Worm (Caenorhabditis elegans) whole organism, L4 larva: ENCODE results near the gene fbxa-43.

Experiments
- D1046.2 ChIP-seq: fragments of 200-800 bp; sonication (Bioruptor generic); IDR thresholded peaks from 2 replicates; pipeline ENCODE4 v1.3.6; 2022; ENCODE audit warnings: missing genetic modification characterization, missing compliant biosample characterization
- F26F4.8 ChIP-seq: fragments of 200-800 bp; sonication (Bioruptor generic); conservative IDR thresholded peaks from 2 replicates; pipeline ENCODE4 v1.3.6; 2022; ENCODE audit warnings: missing genetic modification characterization, missing compliant biosample characterization
- F44E2.7 ChIP-seq: fragments of 200-800 bp; sonication (Bioruptor generic); IDR thresholded peaks from 2 replicates; pipeline ENCODE4 v2.1.2; 2022; ENCODE audit warnings: missing genetic modification characterization, missing compliant biosample characterization
- T20F7.1 ChIP-seq: fragments of 200-800 bp; sonication (Bioruptor generic); optimal IDR thresholded peaks from 2 replicates; lab custom pipeline; 2018; ENCODE audit warnings: mild to moderate bottlenecking, missing genetic modification characterization, missing compliant biosample characterization
- T26A8.4 ChIP-seq: fragments of 200-800 bp; sonication (Bioruptor generic); IDR thresholded peaks from 2 replicates; pipeline ENCODE4 v1.3.6; 2022; ENCODE audit warnings: missing genetic modification characterization, missing compliant biosample characterization
- Y105C5A.15 ChIP-seq: fragments of 200-800 bp; sonication (Bioruptor generic); IDR thresholded peaks from 2 replicates; pipeline ENCODE4 v1.3.6; 2022; ENCODE audit warnings: missing genetic modification characterization, missing compliant biosample characterization
- Y5F2A.4 ChIP-seq: fragments of 200-800 bp; sonication (Bioruptor generic); optimal IDR thresholded peaks from 2 replicates; lab custom pipeline; 2018; ENCODE audit warnings: mild to moderate bottlenecking, missing genetic modification characterization, missing compliant biosample characterization
- ZK546.5 ChIP-seq, 2 experiments: sonication (generic microtip); optimal IDR thresholded peaks; 2 replicates each; lab custom pipeline; 2017; ENCODE audit warnings: missing biosample characterization in 2 of 2, missing genetic modification characterization in 2 of 2
- aha-1 ChIP-seq: fragments of 150-350 bp; peaks from one replicate; lab custom pipeline; 2014; ENCODE audit warnings: missing biosample characterization, missing genetic modification characterization
- ceh-20 ChIP-seq: fragments of 200-800 bp; sonication (Bioruptor generic); IDR thresholded peaks from 2 replicates; pipeline ENCODE4 v1.3.6; 2022; ENCODE audit warnings: missing genetic modification reagents, missing genetic modification characterization, missing compliant biosample characterization
- ceh-44 ChIP-seq: fragments of 200-800 bp; sonication (Bioruptor generic); IDR thresholded peaks from 2 replicates; pipeline ENCODE4 v1.3.6; 2022; ENCODE audit warnings: missing genetic modification reagents, missing genetic modification characterization, missing compliant biosample characterization
- ceh-82 ChIP-seq: sonication (generic microtip); optimal IDR thresholded peaks from 2 replicates; lab custom pipeline; 2017; ENCODE audit warnings: missing biosample characterization, missing genetic modification characterization
- daf-16 ChIP-seq, 3 experiments: sonication (generic microtip); optimal IDR thresholded peaks; 2 replicates each; lab custom pipeline; 2016 to 2017; ENCODE audit warnings: missing genetic modification characterization in 3 of 3, missing genetic modification reagents in 3 of 3, mild to moderate bottlenecking in 2 of 3, missing compliant biosample characterization in 2 of 3, missing biosample characterization in 1 of 3, moderate library complexity in 1 of 3
- daf-8 ChIP-seq: fragments of 200-800 bp; sonication (Bioruptor generic); IDR thresholded peaks from 2 replicates; pipeline ENCODE4 v1.3.6; 2022; ENCODE audit warnings: missing genetic modification characterization, missing compliant biosample characterization
- dmd-6 ChIP-seq: fragments of 200-800 bp; sonication (Bioruptor generic); IDR thresholded peaks from 2 replicates; pipeline ENCODE4 v1.3.6; 2022; ENCODE audit warnings: missing genetic modification reagents, missing genetic modification characterization, missing compliant biosample characterization
- egl-43 ChIP-seq: fragments of 200-800 bp; sonication (Bioruptor generic); IDR thresholded peaks from 2 replicates; pipeline ENCODE4 v1.3.6; 2022; ENCODE audit warnings: missing genetic modification reagents, missing genetic modification characterization, missing compliant biosample characterization
- hif-1 ChIP-seq, 2 experiments: sonication (generic microtip); optimal IDR thresholded peaks; 2 replicates each; lab custom pipeline; 2016 to 2017; ENCODE audit warnings: missing compliant biosample characterization in 2 of 2, missing genetic modification characterization in 2 of 2, missing genetic modification reagents in 2 of 2, missing genotype in 2 of 2, mild to moderate bottlenecking in 1 of 2
- hlh-30 ChIP-seq: sonication (generic microtip); optimal IDR thresholded peaks from 2 replicates; lab custom pipeline; 2017; ENCODE audit warnings: antibody characterized with exemption, mild to moderate bottlenecking, missing genetic modification characterization, missing compliant biosample characterization; ENCODE audit not compliant: insufficient read depth
- lin-1 ChIP-seq: fragments of 200-800 bp; sonication (Bioruptor generic); IDR thresholded peaks from 2 replicates; pipeline ENCODE4 v1.3.6; 2022; ENCODE audit warnings: missing genetic modification reagents, missing genetic modification characterization, missing compliant biosample characterization
- lin-15B ChIP-seq: fragments of 150-350 bp; sonication (generic microtip); optimal IDR thresholded peaks from 3 replicates; lab custom pipeline; 2014; ENCODE audit warnings: missing biosample characterization, missing genetic modification characterization
- lin-39 ChIP-seq: fragments of 150-350 bp; optimal IDR thresholded peaks from 2 replicates; lab custom pipeline; 2014; ENCODE audit warnings: missing biosample characterization, missing genetic modification reagents, missing genetic modification characterization
- lsy-2 ChIP-seq, 2 experiments: fragments of 150-350 bp in 1 of 2; sonication (generic microtip) in 1 of 2; optimal IDR thresholded peaks; 2 replicates each; lab custom pipeline; 2014 to 2017; ENCODE audit warnings: missing biosample characterization in 2 of 2, missing genetic modification characterization in 2 of 2
- madf-9 ChIP-seq: fragments of 200-800 bp; sonication (Bioruptor generic); conservative IDR thresholded peaks from 2 replicates; pipeline ENCODE4 v1.3.6; 2022; ENCODE audit warnings: missing genetic modification reagents, missing genetic modification characterization, missing compliant biosample characterization
- mxl-3 ChIP-seq: fragments of 200-800 bp; sonication (Bioruptor generic); optimal IDR thresholded peaks from 2 replicates; lab custom pipeline; 2018; ENCODE audit warnings: mild to moderate bottlenecking, missing genetic modification characterization, missing compliant biosample characterization
- nhr-111 ChIP-seq: fragments of 200-800 bp; sonication (Bioruptor generic); optimal IDR thresholded peaks from 2 replicates; lab custom pipeline; 2018; ENCODE audit warnings: mild to moderate bottlenecking, missing genetic modification characterization, missing compliant biosample characterization
- nhr-237 ChIP-seq: sonication (generic microtip); optimal IDR thresholded peaks from 2 replicates; lab custom pipeline; 2017; ENCODE audit warnings: missing biosample characterization, missing genetic modification characterization
- nhr-28 ChIP-seq: fragments of 150-350 bp; optimal IDR thresholded peaks from 2 replicates; lab custom pipeline; 2014; ENCODE audit warnings: missing biosample characterization, missing genetic modification characterization
- nhr-42 ChIP-seq: fragments of 200-800 bp; sonication (Bioruptor generic); IDR thresholded peaks from 2 replicates; pipeline ENCODE4 v1.3.6; 2022; ENCODE audit warnings: missing genetic modification characterization, missing compliant biosample characterization
- php-3 ChIP-seq: fragments of 200-800 bp; sonication (Bioruptor generic); IDR thresholded peaks from 2 replicates; pipeline ENCODE4 v1.3.6; 2022; ENCODE audit warnings: missing genetic modification reagents, missing genetic modification characterization, missing compliant biosample characterization
- pqm-1 ChIP-seq: sonication (generic microtip); optimal IDR thresholded peaks from 2 replicates; lab custom pipeline; 2017; ENCODE audit warnings: missing biosample characterization, missing genetic modification characterization
- snpc-4 ChIP-seq: fragments of 150-350 bp; optimal IDR thresholded peaks from 2 replicates; lab custom pipeline; 2014; ENCODE audit warnings: missing biosample characterization, missing genetic modification characterization
- spr-3 ChIP-seq: fragments of 200-800 bp; sonication (Bioruptor generic); optimal IDR thresholded peaks from 2 replicates; lab custom pipeline; 2018; ENCODE audit warnings: mild to moderate bottlenecking, missing genetic modification characterization, missing compliant biosample characterization
- tag-97 ChIP-seq: fragments of 200-800 bp; sonication (Bioruptor generic); IDR thresholded peaks from 2 replicates; pipeline ENCODE4 v1.3.6; 2022; ENCODE audit warnings: missing genetic modification characterization, missing compliant biosample characterization
- unc-62 ChIP-seq, 3 experiments: fragments of 150-350 bp in 1 of 3; sonication (generic microtip); optimal IDR thresholded peaks in 2 of 3; peaks in 1 of 3; 1 replicate in 1 of 3; 2 replicates in 2 of 3; lab custom pipeline; 2014 to 2017; ENCODE audit warnings: missing biosample characterization in 3 of 3, missing genetic modification characterization in 3 of 3, missing genetic modification reagents in 3 of 3, missing genotype in 1 of 3
- zag-1 ChIP-seq: fragments of 150-350 bp; optimal IDR thresholded peaks from 2 replicates; lab custom pipeline; 2014; ENCODE audit warnings: missing biosample characterization, missing genetic modification characterization
- zip-11 ChIP-seq: fragments of 200-800 bp; sonication (Bioruptor generic); IDR thresholded peaks from 2 replicates; pipeline ENCODE4 v1.3.6; 2022; ENCODE audit warnings: missing genetic modification characterization, missing compliant biosample characterization
- zip-2 ChIP-seq: fragments of 150-350 bp; optimal IDR thresholded peaks from 2 replicates; lab custom pipeline; 2014; ENCODE audit warnings: missing biosample characterization, missing genetic modification characterization
- ztf-11 ChIP-seq: fragments of 150-350 bp; optimal IDR thresholded peaks from 2 replicates; lab custom pipeline; 2014; ENCODE audit warnings: missing biosample characterization, missing genetic modification characterization

Gene fbxa-43

ce11 chrIII:2239587-2240144 is 19.1 kb downstream of the fbxa-43 start, which contains the start of gene C39B5.10:
Gene C39B5.10 (minus strand): TSS chrIII:2239637.
- TF ChIP-seq T20F7.1 (GFP tag; lab: Kevin White, UChicago): no peak
- TF ChIP-seq unc-62 (GFP tag; optimal IDR thresholded peaks at IDR 0.05 in 1 of 2; lab: Kevin White, UChicago): peak in 1 of 2 experiments; percentile 66
- no peak for TF ChIP-seq unc-62 (tag; optimal IDR thresholded peaks at IDR 0.05; lab: Kevin White, UChicago)
- TF ChIP-seq pqm-1 (tag; lab: Kevin White, UChicago): peak; percentile 89
- peak; percentile 39 for TF ChIP-seq nhr-28 (tag; lab: Kevin White, UChicago)
- peak; percentile 2 for TF ChIP-seq mxl-3 (GFP tag; lab: Kevin White, UChicago)
- TF ChIP-seq dmd-6 (GFP tag; lab: Robert Waterston, UW): peak; percentile 55
- TF ChIP-seq, all 104 proteins: peak for 5

ce11 chrIII:2234192-2234934 is 24.4 kb downstream of the fbxa-43 start, which contains the start of gene C39B5.2:
Gene C39B5.2 (plus strand): TSS chrIII:2234884.
- TF ChIP-seq Y105C5A.15 (GFP tag; lab: Robert Waterston, UW): no peak
- no peak for TF ChIP-seq egl-43 (GFP tag; lab: Robert Waterston, UW)
- TF ChIP-seq ceh-82 (tag; lab: Kevin White, UChicago): no peak
- TF ChIP-seq lin-39 (tag; lab: Kevin White, UChicago): no peak
- no peak for TF ChIP-seq daf-16 (GFP tag; optimal IDR thresholded peaks at IDR 0.05; lab: Kevin White, UChicago)
- no peak for TF ChIP-seq daf-16 (tag; optimal IDR thresholded peaks at IDR 0.05; lab: Kevin White, UChicago)
- no peak for TF ChIP-seq nhr-237
- TF ChIP-seq lsy-2 (tag; optimal IDR thresholded peaks at IDR 0.05; lab: Kevin White, UChicago): no peak
- no peak for TF ChIP-seq madf-9 (GFP tag; lab: Robert Waterston, UW)
- TF ChIP-seq nhr-42: no peak
- TF ChIP-seq hlh-30: no peak
- no peak for TF ChIP-seq ztf-11 (tag; lab: Kevin White, UChicago)
- TF ChIP-seq php-3 (GFP tag; lab: Robert Waterston, UW): no peak
- TF ChIP-seq Y5F2A.4 (GFP tag; lab: Kevin White, UChicago): no peak
- TF ChIP-seq ceh-44 (GFP tag; lab: Robert Waterston, UW): no peak
- TF ChIP-seq aha-1 (tag; lab: Kevin White, UChicago): no peak
- no peak for TF ChIP-seq spr-3 (GFP tag; lab: Kevin White, UChicago)
- TF ChIP-seq lin-15B: no peak
- no peak for TF ChIP-seq zip-2

- TF ChIP-seq zip-11 (no peak), nhr-111 (GFP tag; lab: Kevin White, UChicago) (no peak), tag-97 (GFP tag; lab: Robert Waterston, UW) (no peak), daf-8 (GFP tag; lab: Robert Waterston, UW) (no peak), ZK546.5 (tag; optimal IDR thresholded peaks at IDR 0.05; lab: Kevin White, UChicago) (no peak), F44E2.7 (no peak), lin-1 (GFP tag; lab: Robert Waterston, UW) (no peak), snpc-4 (tag; lab: Kevin White, UChicago) (no peak), F26F4.8 (GFP tag; lab: Robert Waterston, UW) (no peak), ceh-20 (GFP tag; lab: Robert Waterston, UW) (no peak), hif-1 (tag; optimal IDR thresholded peaks at IDR 0.05; lab: Kevin White, UChicago) (no peak), pqm-1 (tag; lab: Kevin White, UChicago) (no peak), D1046.2 (GFP tag; lab: Robert Waterston, UW) (no peak), zag-1 (tag; lab: Kevin White, UChicago) (no peak), T26A8.4 (GFP tag; lab: Robert Waterston, UW) (no peak)
Measured at ce11 chrIII:2233399-2233798, 25.4 kb downstream of the fbxa-43 start.
